Worm (Caenorhabditis elegans): ENCODE measurements around the gene C16A3.6.

- TF ChIP-seq ama-1 (optimal IDR thresholded peaks at IDR 0.05), result no peak
- TF ChIP-seq tbx-11 (GFP tag; IDR thresholded peaks at IDR 0.05), result 0 out of 2 replicates have a peak, but pooled peaks have one; percentile 16
- no peak for TF ChIP-seq ceh-36 (tag; optimal IDR thresholded peaks at IDR 0.05)
- no peak for TF ChIP-seq hmbx-1 (tag; optimal IDR thresholded peaks at IDR 0.05)
- no peak for TF ChIP-seq pes-1 (GFP tag; IDR thresholded peaks at IDR 0.05)
- TF ChIP-seq F13C5.2 (tag; optimal IDR thresholded peaks at IDR 0.05), result no peak
- TF ChIP-seq flt-1 (GFP tag; IDR thresholded peaks at IDR 0.05), result no peak
- no peak for TF ChIP-seq B0310.2 (tag; optimal IDR thresholded peaks at IDR 0.05)
- TF ChIP-seq hmg-4 (GFP tag; optimal IDR thresholded peaks at IDR 0.05), result no peak
- no peak for TF ChIP-seq aly-1 (tag; optimal IDR thresholded peaks at IDR 0.05)
- no peak for TF ChIP-seq ets-7 (tag; optimal IDR thresholded peaks at IDR 0.05)
- no peak for TF ChIP-seq hnd-1 (tag; optimal IDR thresholded peaks at IDR 0.05)
- TF ChIP-seq ceh-13 (GFP tag; optimal IDR thresholded peaks at IDR 0.05), result no peak
Measured at ce11 chrIII:6359171-6359854, 19.7 kb upstream of the C16A3.6 start.

Data from whole organism, early embryonic.